Fruit fly (Drosophila melanogaster) whole organism, embryonic: ENCODE measurements around the gene IntS4.

ENCODE experiments used
- Ada2b ChIP-seq: fragments of 200-800 bp; sonication (Bioruptor generic); IDR thresholded peaks from 2 replicates; pipeline ENCODE4 v1.3.6; 2022; ENCODE audit warnings: missing biosample characterization, missing genetic modification characterization
- Aef1 ChIP-seq: fragments of 200-800 bp; sonication (Bioruptor generic); IDR thresholded peaks from 3 replicates; pipeline ENCODE4 v1.3.6; 2022; ENCODE audit warnings: missing biosample characterization, missing genetic modification characterization
- CG10267 ChIP-seq: fragments of 200-800 bp; sonication (Bioruptor generic); optimal IDR thresholded peaks from 2 replicates; lab custom pipeline; 2018; ENCODE audit warnings: missing biosample characterization, mild to moderate bottlenecking, missing genetic modification characterization, moderate library complexity
- CG10321 ChIP-seq: fragments of 200-800 bp; sonication (Bioruptor generic); IDR thresholded peaks from 2 replicates; pipeline ENCODE4 v1.3.6; 2022; ENCODE audit warnings: missing biosample characterization, missing genetic modification characterization
- CG10366 ChIP-seq: fragments of 200-800 bp; sonication (Bioruptor generic); IDR thresholded peaks from 2 replicates; pipeline ENCODE4 v1.3.6; 2022; ENCODE audit warnings: missing biosample characterization, missing genetic modification characterization
- CG10565 ChIP-seq: fragments of 200-800 bp; sonication (Bioruptor generic); optimal IDR thresholded peaks from 3 replicates; lab custom pipeline; 2016; ENCODE audit warnings: missing biosample characterization, mild to moderate bottlenecking, missing genetic modification characterization
- CG11696 ChIP-seq: fragments of 200-800 bp; sonication (Bioruptor generic); IDR thresholded peaks from 2 replicates; pipeline ENCODE4 v1.3.6; 2022; ENCODE audit warnings: missing biosample characterization, missing genetic modification characterization
- CG13296 ChIP-seq: fragments of 200-800 bp; sonication (Bioruptor generic); optimal IDR thresholded peaks from 3 replicates; lab custom pipeline; 2018; ENCODE audit warnings: missing biosample characterization, mild to moderate bottlenecking, missing genetic modification characterization
- CG13894 ChIP-seq: fragments of 200-800 bp; sonication (Bioruptor generic); optimal IDR thresholded peaks from 3 replicates; lab custom pipeline; 2018; ENCODE audit warnings: missing biosample characterization, mild to moderate bottlenecking, missing genetic modification characterization, moderate library complexity
- CG15011 ChIP-seq: fragments of 200-800 bp; sonication (Bioruptor generic); optimal IDR thresholded peaks from 3 replicates; lab custom pipeline; 2018; ENCODE audit warnings: missing biosample characterization, mild to moderate bottlenecking, missing genetic modification characterization
- CG15601 ChIP-seq: fragments of 200-800 bp; sonication (Bioruptor generic); optimal IDR thresholded peaks from 3 replicates; lab custom pipeline; 2019; ENCODE audit warnings: missing biosample characterization, mild to moderate bottlenecking, missing genetic modification characterization, moderate library complexity
- CG1602 ChIP-seq: fragments of 200-800 bp; sonication (Bioruptor generic); optimal IDR thresholded peaks from 3 replicates; lab custom pipeline; 2016; ENCODE audit warnings: missing biosample characterization, missing genetic modification characterization
- CG17361 ChIP-seq: fragments of 200-800 bp; sonication (Bioruptor generic); IDR thresholded peaks from 3 replicates; pipeline ENCODE4 v1.3.6; 2022; ENCODE audit warnings: missing biosample characterization, missing genetic modification characterization
- CG18262 ChIP-seq: fragments of 200-800 bp; optimal IDR thresholded peaks from 3 replicates; lab custom pipeline; 2019; ENCODE audit warnings: missing biosample characterization, mild to moderate bottlenecking, missing genetic modification characterization, moderate library complexity
- CG32767 ChIP-seq: fragments of 200-800 bp; sonication (Bioruptor generic); IDR thresholded peaks from 2 replicates; pipeline ENCODE4 v1.3.6; 2022; ENCODE audit warnings: missing biosample characterization, missing genetic modification characterization
- CG3281 ChIP-seq: fragments of 200-800 bp; sonication (Bioruptor generic); optimal IDR thresholded peaks from 3 replicates; lab custom pipeline; 2017; ENCODE audit warnings: missing biosample characterization, mild to moderate bottlenecking, missing genetic modification characterization
- CG3407 ChIP-seq: fragments of 200-800 bp; sonication (Bioruptor generic); optimal IDR thresholded peaks from 2 replicates; lab custom pipeline; 2018; ENCODE audit warnings: missing biosample characterization, mild to moderate bottlenecking, missing genetic modification characterization
- CG34422 ChIP-seq: fragments of 200-800 bp; sonication (Bioruptor generic); IDR thresholded peaks from 3 replicates; pipeline ENCODE4 v1.3.6; 2022; ENCODE audit warnings: missing biosample characterization, missing genetic modification characterization
- CG7987 ChIP-seq: fragments of 200-800 bp; sonication (Bioruptor generic); optimal IDR thresholded peaks from 2 replicates; lab custom pipeline; 2018; ENCODE audit warnings: missing biosample characterization, mild to moderate bottlenecking, missing genetic modification characterization, moderate library complexity
- CG8388 ChIP-seq: fragments of 200-800 bp; sonication (Bioruptor generic); optimal IDR thresholded peaks from 2 replicates; lab custom pipeline; 2019; ENCODE audit warnings: missing biosample characterization, mild to moderate bottlenecking, missing genetic modification characterization, moderate library complexity
- CG9817 ChIP-seq: fragments of 200-800 bp; sonication (Bioruptor generic); optimal IDR thresholded peaks from 2 replicates; lab custom pipeline; 2018; ENCODE audit warnings: missing biosample characterization, mild to moderate bottlenecking, missing genetic modification characterization, moderate library complexity
- CTCF ChIP-seq: fragments of 200-800 bp; sonication (Bioruptor generic); optimal IDR thresholded peaks from 2 replicates; lab custom pipeline; 2017; ENCODE audit warnings: missing biosample characterization, mild to moderate bottlenecking, missing genetic modification characterization, moderate library complexity
- Camta ChIP-seq: fragments of 200-800 bp; sonication (Bioruptor generic); optimal IDR thresholded peaks from 2 replicates; lab custom pipeline; 2016; ENCODE audit warnings: missing biosample characterization, missing genetic modification characterization
- D ChIP-seq, 2 experiments: fragments of 200-800 bp in 1 of 2; fragments of >200 bp in 1 of 2; sonication (Bioruptor generic) in 1 of 2; optimal IDR thresholded peaks; 2 replicates in 1 of 2; 3 replicates in 1 of 2; lab custom pipeline; 2017; ENCODE audit warnings: mild to moderate bottlenecking in 1 of 2, missing biosample characterization in 1 of 2, missing genetic modification characterization in 1 of 2, missing genetic modification reagents in 1 of 2
- Dref ChIP-seq: fragments of 200-800 bp; sonication (Bioruptor generic); IDR thresholded peaks from 2 replicates; pipeline ENCODE4 v1.3.6; 2022; ENCODE audit warnings: missing biosample characterization, missing genetic modification characterization
- Hmr ChIP-seq: fragments of 200-800 bp; sonication (Bioruptor generic); optimal IDR thresholded peaks from 3 replicates; lab custom pipeline; 2017; ENCODE audit warnings: mild to moderate bottlenecking, missing biosample characterization, missing genetic modification reagents, missing genetic modification characterization
- Med ChIP-seq: fragments of 200-800 bp; sonication (Bioruptor generic); peaks from one replicate; lab custom pipeline; 2016; ENCODE audit warnings: missing biosample characterization, missing genetic modification characterization, mild to moderate bottlenecking, inconsistent platforms, moderate library complexity
- Nf-YB ChIP-seq: fragments of 200-800 bp; sonication (Bioruptor generic); optimal IDR thresholded peaks from 3 replicates; lab custom pipeline; 2019; ENCODE audit warnings: missing biosample characterization, mild to moderate bottlenecking, missing genetic modification characterization, moderate library complexity
- abd-A ChIP-seq: fragments of 200-800 bp; sonication (Bioruptor generic); optimal IDR thresholded peaks from 3 replicates; lab custom pipeline; 2019; ENCODE audit warnings: missing biosample characterization, mild to moderate bottlenecking, missing genetic modification characterization, moderate library complexity
- cas ChIP-seq: fragments of 200-800 bp; sonication (Bioruptor generic); IDR thresholded peaks from 2 replicates; pipeline ENCODE4 v1.3.6; 2022; ENCODE audit warnings: missing biosample characterization, missing genetic modification characterization
- dati ChIP-seq: fragments of 200-800 bp; sonication (Bioruptor generic); IDR thresholded peaks from 2 replicates; pipeline ENCODE4 v1.3.6; 2022; ENCODE audit warnings: missing biosample characterization, missing genetic modification characterization
- dpn ChIP-seq, 2 experiments: fragments of 200-800 bp; sonication (Bioruptor generic); optimal IDR thresholded peaks; 3 replicates each; lab custom pipeline; 2016; ENCODE audit warnings: missing biosample characterization in 2 of 2, missing genetic modification characterization in 2 of 2
- fd64A ChIP-seq: fragments of 200-800 bp; sonication (Bioruptor generic); optimal IDR thresholded peaks from 3 replicates; lab custom pipeline; 2018; ENCODE audit warnings: missing biosample characterization, mild to moderate bottlenecking, missing genetic modification characterization
- grau ChIP-seq: fragments of 200-800 bp; optimal IDR thresholded peaks from 3 replicates; lab custom pipeline; 2019; ENCODE audit warnings: missing biosample characterization, mild to moderate bottlenecking, missing genetic modification characterization, moderate library complexity
- gsb-n ChIP-seq: fragments of 200-800 bp; sonication (Bioruptor generic); optimal IDR thresholded peaks from 3 replicates; lab custom pipeline; 2018; ENCODE audit warnings: missing biosample characterization, mild to moderate bottlenecking, missing genetic modification characterization
- gt ChIP-seq: fragments of 200-800 bp; sonication (Bioruptor generic); IDR thresholded peaks from 2 replicates; pipeline ENCODE4 v1.3.6; 2022; ENCODE audit warnings: missing biosample characterization, missing genetic modification characterization
- hkb ChIP-seq, 2 experiments: fragments of 200-800 bp in 1 of 2; fragments of >200 bp in 1 of 2; sonication (Bioruptor generic) in 1 of 2; IDR thresholded peaks in 1 of 2; optimal IDR thresholded peaks in 1 of 2; 2 replicates each; pipeline versions ENCODE4 v1.3.6 to Lab custom; 2017 to 2022; ENCODE audit warnings: missing biosample characterization in 1 of 2, missing genetic modification characterization in 1 of 2
- hth ChIP-seq: fragments of >200 bp; optimal IDR thresholded peaks from 2 replicates; lab custom pipeline; 2017; ENCODE audit warnings: inconsistent platforms
- inv ChIP-seq: fragments of 200-800 bp; sonication (Bioruptor generic); IDR thresholded peaks from 2 replicates; pipeline ENCODE4 v1.3.6; 2022; ENCODE audit warnings: missing biosample characterization, missing genetic modification characterization; ENCODE audit not compliant: partially characterized antibody
- lola ChIP-seq, 3 experiments: fragments of >200 bp in 2 of 3; fragments of 200-800 bp in 1 of 3; sonication (Bioruptor generic) in 1 of 3; optimal IDR thresholded peaks; 2 replicates each; lab custom pipeline; 2017 to 2019; ENCODE audit warnings: missing biosample characterization in 3 of 3, missing genetic modification characterization in 3 of 3, mild to moderate bottlenecking in 1 of 3, moderate library complexity in 1 of 3
- prd ChIP-seq, 3 experiments: fragments of >200 bp in 2 of 3; fragments of 200-800 bp in 1 of 3; sonication (Bioruptor generic) in 1 of 3; optimal IDR thresholded peaks in 2 of 3; IDR thresholded peaks in 1 of 3; 2 replicates in 2 of 3; 3 replicates in 1 of 3; pipeline versions ENCODE4 v1.3.6 to Lab custom; 2017 to 2022; ENCODE audit warnings: missing biosample characterization in 1 of 3, missing genetic modification characterization in 1 of 3
- salm ChIP-seq: fragments of 200-800 bp; sonication (Bioruptor generic); optimal IDR thresholded peaks from 2 replicates; lab custom pipeline; 2018; ENCODE audit warnings: missing biosample characterization, mild to moderate bottlenecking, missing genetic modification characterization
- scrt ChIP-seq: fragments of 200-800 bp; sonication (Bioruptor generic); optimal IDR thresholded peaks from 2 replicates; lab custom pipeline; 2018; ENCODE audit warnings: missing biosample characterization, mild to moderate bottlenecking, missing genetic modification characterization, moderate library complexity
- sd ChIP-seq: fragments of 200-800 bp; sonication (Bioruptor generic); optimal IDR thresholded peaks from 3 replicates; lab custom pipeline; 2018; ENCODE audit warnings: missing biosample characterization, mild to moderate bottlenecking, missing genetic modification characterization, moderate library complexity
- sug ChIP-seq: fragments of 200-800 bp; optimal IDR thresholded peaks from 2 replicates; lab custom pipeline; 2019; ENCODE audit warnings: missing biosample characterization, mild to moderate bottlenecking, missing genetic modification characterization, moderate library complexity
- unpg ChIP-seq: fragments of 200-800 bp; sonication (Bioruptor generic); optimal IDR thresholded peaks from 3 replicates; lab custom pipeline; 2018; ENCODE audit warnings: missing biosample characterization, mild to moderate bottlenecking, missing genetic modification characterization, moderate library complexity
- zen2 ChIP-seq: fragments of 200-800 bp; sonication (Bioruptor generic); IDR thresholded peaks from 3 replicates; pipeline ENCODE4 v1.3.6; 2022; ENCODE audit warnings: missing biosample characterization, missing genetic modification characterization; ENCODE audit not compliant: partially characterized antibody

Gene IntS4

DNA sequence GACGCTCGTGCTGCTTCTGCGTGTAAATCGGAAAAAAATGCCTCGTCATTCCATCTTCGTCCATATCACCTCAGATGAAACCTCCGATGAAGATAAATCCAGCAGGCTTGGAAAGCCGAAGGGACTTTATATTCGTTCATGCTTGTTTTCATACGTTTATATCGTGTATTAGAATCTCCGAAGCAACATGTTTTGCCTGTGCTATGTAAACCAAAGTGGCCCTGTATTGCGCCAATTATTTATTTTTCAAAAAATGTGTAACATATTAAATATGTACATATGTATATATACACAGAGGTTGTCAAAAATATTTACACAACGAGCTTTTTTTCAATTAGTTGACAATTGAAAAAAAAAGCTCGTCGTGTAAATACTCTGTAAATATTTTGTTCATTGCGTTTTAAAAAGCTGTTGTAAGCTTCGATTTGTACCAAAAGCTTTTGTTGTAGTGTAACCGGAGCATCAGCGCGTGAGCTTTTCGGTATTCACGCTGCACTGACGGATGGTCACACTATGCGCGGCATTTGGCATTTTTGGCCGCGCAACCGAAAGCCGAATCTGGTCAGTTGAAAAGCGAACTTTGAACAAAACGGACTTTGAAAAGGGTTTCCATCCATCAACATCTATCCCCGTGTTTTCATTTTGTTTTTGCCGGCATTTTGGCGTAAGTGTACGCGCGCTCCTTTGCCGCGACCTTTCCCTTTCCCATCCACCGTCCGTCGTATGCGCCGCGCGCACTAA lies 15.3 kb upstream of the IntS4 start, which contains the start of gene CG12065 (continued):
- peak; percentile 10; the same call in 1 of the 2 replicates for TF ChIP-seq inv (GFP tag; lab: Robert Waterston, UW)
- TF ChIP-seq CG11696: peak; percentile 17; the same call in 1 of the 2 replicates
- TF ChIP-seq CG9817 (tag; lab: Kevin White, UChicago): peak; percentile 41
- TF ChIP-seq salm (tag; lab: Kevin White, UChicago): peak; percentile 68
- peak; percentile 8 for TF ChIP-seq CG15011
- TF ChIP-seq CG17361: peak; percentile 37; the same call in 1 of the 3 replicates
- TF ChIP-seq CG34422 (GFP tag; lab: Robert Waterston, UW): peak; percentile 39; the same call in 1 of the 3 replicates
- TF ChIP-seq gt: no peak
- TF ChIP-seq lola (GFP tag; optimal IDR thresholded peaks at IDR 0.05; lab: Kevin White, UChicago): peak in 1 of 3 experiments; percentile 44
- TF ChIP-seq CG8388 (GFP tag; lab: Kevin White, UChicago): peak; percentile 54
- no peak for TF ChIP-seq Aef1 (GFP tag; lab: Robert Waterston, UW)
- TF ChIP-seq sd (tag; lab: Kevin White, UChicago): peak; percentile 74
- TF ChIP-seq CG7987: peak; percentile 52
- TF ChIP-seq scrt (GFP tag; lab: Kevin White, UChicago): peak; percentile 57
- peak; percentile 45 for TF ChIP-seq CG3407 (GFP tag; lab: Kevin White, UChicago)
- peak; percentile 80 for TF ChIP-seq CG15601 (tag; lab: Kevin White, UChicago)
- no peak for TF ChIP-seq cas
- no peak for TF ChIP-seq dpn (GFP tag; optimal IDR thresholded peaks at IDR 0.05; lab: Kevin White, UChicago)
- TF ChIP-seq zen2: no peak
- no peak for TF ChIP-seq CG1602 (GFP tag; lab: Kevin White, UChicago)
- TF ChIP-seq abd-A: peak; percentile 11
- TF ChIP-seq Nf-YB (GFP tag; lab: Kevin White, UChicago): peak; percentile 54
- TF ChIP-seq Dref (GFP tag; lab: Robert Waterston, UW): 0 out of 2 replicates have a peak, but pooled peaks have one; percentile 28
- TF ChIP-seq CG3281 (GFP tag; lab: Kevin White, UChicago): peak; percentile 42
- no peak for TF ChIP-seq CG10565 (GFP tag; lab: Kevin White, UChicago)
- no peak for TF ChIP-seq CG10321
- peak; percentile 7 for TF ChIP-seq CG18262 (tag; lab: Kevin White, UChicago)
- peak; percentile 49 for TF ChIP-seq grau (tag; lab: Kevin White, UChicago)
- TF ChIP-seq prd (optimal IDR thresholded peaks at IDR 0.05; lab: Kevin White, UChicago): no peak
- 0 out of 3 replicates have a peak, but pooled peaks have one; percentile 17 for TF ChIP-seq prd (GFP tag; IDR thresholded peaks at IDR 0.05; lab: Robert Waterston, UW)
- peak; percentile 59 for TF ChIP-seq CG13296 (GFP tag; lab: Kevin White, UChicago)
- peak; percentile 9; the same call in 1 of the 2 replicates for TF ChIP-seq Ada2b (GFP tag; lab: Robert Waterston, UW)
- TF ChIP-seq dati (GFP tag; lab: Robert Waterston, UW): no peak
- TF ChIP-seq hkb (optimal IDR thresholded peaks at IDR 0.05; lab: Kevin White, UChicago): no peak
- TF ChIP-seq hkb (GFP tag; IDR thresholded peaks at IDR 0.05; lab: Robert Waterston, UW): peak; percentile 36; the same call in 1 of the 2 replicates
- TF ChIP-seq Hmr (GFP tag; lab: Kevin White, UChicago): peak; percentile 64
- TF ChIP-seq Camta (GFP tag; lab: Kevin White, UChicago): no peak
- peak; percentile 80 for TF ChIP-seq gsb-n (tag; lab: Kevin White, UChicago)
- peak; percentile 80 for TF ChIP-seq fd64A (GFP tag; lab: Kevin White, UChicago)
- peak; percentile 52; the same call in 1 of the 2 replicates for TF ChIP-seq CG10366 (GFP tag; lab: Robert Waterston, UW)
- 0 out of 2 replicates have a peak, but pooled peaks have one; percentile 11 for TF ChIP-seq CG32767 (GFP tag; lab: Robert Waterston, UW)
- TF ChIP-seq CG10267 (tag; lab: Kevin White, UChicago): peak; percentile 38
- peak; percentile 41 for TF ChIP-seq CG13894
- peak; percentile 80 for TF ChIP-seq Med (GFP tag; lab: Kevin White, UChicago)
- peak; percentile 86 for TF ChIP-seq CTCF (GFP tag; lab: Kevin White, UChicago)
- TF ChIP-seq unpg (GFP tag; lab: Kevin White, UChicago): peak; percentile 76
- TF ChIP-seq sug: peak; percentile 56
- TF ChIP-seq D (optimal IDR thresholded peaks at IDR 0.05; lab: Kevin White, UChicago): no peak
- TF ChIP-seq D (GFP tag; optimal IDR thresholded peaks at IDR 0.05; lab: Kevin White, UChicago): peak; percentile 11
- no peak for TF ChIP-seq hth
